Fruit fly (Drosophila melanogaster): Measurements from ENCODE around the gene Sgs3.
A peak's percentile ranks its signal among the peaks of the same experiment; 100 is the strongest.

Gene Sgs3

DNA sequence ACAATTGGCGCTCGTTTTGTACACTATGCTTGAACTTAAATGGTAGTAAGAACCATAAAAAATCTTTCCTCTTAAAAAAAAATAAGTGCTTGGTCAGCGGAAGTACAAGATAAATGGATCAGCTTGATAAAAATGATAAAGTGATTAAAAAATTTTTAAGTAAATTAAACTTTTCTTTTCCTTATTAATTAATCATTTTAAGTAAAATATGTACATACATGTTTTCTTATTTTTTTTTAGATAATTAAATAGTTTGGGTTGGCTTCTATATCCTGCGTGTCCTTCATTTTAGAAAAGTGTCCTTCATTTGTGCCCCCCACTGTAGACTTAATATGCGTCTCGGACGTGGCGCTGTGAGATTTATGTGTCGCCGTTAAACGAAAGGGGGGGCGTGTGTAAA, 44.6 kb downstream of the Sgs3 start (continued):
- TF ChIP-seq Mes4 (GFP tag; optimal IDR thresholded peaks at IDR 0.05) (no peak), tin (GFP tag; optimal IDR thresholded peaks at IDR 0.05) (no peak), CG6272 (GFP tag; IDR thresholded peaks at IDR 0.05) (no peak), ewg (GFP tag; optimal IDR thresholded peaks at IDR 0.05) (no peak), CrebB (tag; optimal IDR thresholded peaks at IDR 0.05) (no peak), CG13894 (tag; optimal IDR thresholded peaks at IDR 0.05) (no peak), Hand (GFP tag; optimal IDR thresholded peaks at IDR 0.05) (peak; percentile 64), bcd (GFP tag; optimal IDR thresholded peaks at IDR 0.05) (peak; percentile 32), CG3995 (GFP tag; optimal IDR thresholded peaks at IDR 0.05) (no peak), Asciz (GFP tag; optimal IDR thresholded peaks at IDR 0.05) (no peak), phol (tag; optimal IDR thresholded peaks at IDR 0.05) (no peak), h (optimal IDR thresholded peaks at IDR 0.05) (no peak), CG4730 (GFP tag; IDR thresholded peaks at IDR 0.05) (no peak), CG30431 (GFP tag; optimal IDR thresholded peaks at IDR 0.05) (no peak), CG9727 (GFP tag; optimal IDR thresholded peaks at IDR 0.05) (peak; percentile 51), ind (GFP tag; optimal IDR thresholded peaks at IDR 0.05) (peak; percentile 10), fru (optimal IDR thresholded peaks at IDR 0.05) (no peak), CG2712 (tag; optimal IDR thresholded peaks at IDR 0.05) (peak; percentile 11), CG17359 (tag; optimal IDR thresholded peaks at IDR 0.05) (no peak), HHEX (GFP tag; optimal IDR thresholded peaks at IDR 0.05) (no peak), ATbp (GFP tag; optimal IDR thresholded peaks at IDR 0.05) (no peak), Dp (GFP tag; optimal IDR thresholded peaks at IDR 0.05) (no peak), crp (GFP tag; optimal IDR thresholded peaks at IDR 0.05) (no peak), Pdp1 (GFP tag; optimal IDR thresholded peaks at IDR 0.05) (peak in 1 of 2 experiments; percentile 9), Lhr (GFP tag; optimal IDR thresholded peaks at IDR 0.05) (no peak), hkb (optimal IDR thresholded peaks at IDR 0.05) (no peak), hkb (GFP tag; IDR thresholded peaks at IDR 0.05) (no peak), gro (GFP tag; optimal IDR thresholded peaks at IDR 0.05) (no peak), bowl (GFP tag; IDR thresholded peaks at IDR 0.05) (no peak), CG15479 (GFP tag; optimal IDR thresholded peaks at IDR 0.05) (no peak), Dad (GFP tag; optimal IDR thresholded peaks at IDR 0.05) (no peak), slbo (GFP tag; IDR thresholded peaks at IDR 0.05) (peak; percentile 53; the same call in 1 of the 2 replicates), CG5180 (GFP tag; optimal IDR thresholded peaks at IDR 0.05) (no peak), CG6854 (GFP tag; optimal IDR thresholded peaks at IDR 0.05) (no peak), ham (GFP tag; IDR thresholded peaks at IDR 0.05) (no peak), Med (GFP tag) (no peak), CG4360 (GFP tag; IDR thresholded peaks at IDR 0.05) (no peak), Atf6 (GFP tag; IDR thresholded peaks at IDR 0.05) (0 out of 2 replicates have a peak, but pooled peaks have one; percentile 33), Adf1 (GFP tag; IDR thresholded peaks at IDR 0.05) (no peak), caup (GFP tag; optimal IDR thresholded peaks at IDR 0.05; ENCODE audit: severe bottlenecking) (peak; percentile 41), D (optimal IDR thresholded peaks at IDR 0.05) (no peak), D (GFP tag; optimal IDR thresholded peaks at IDR 0.05) (no peak), CG9797 (GFP tag; optimal IDR thresholded peaks at IDR 0.05) (no peak), fd64A (GFP tag; optimal IDR thresholded peaks at IDR 0.05) (no peak), Sin3A (optimal IDR thresholded peaks at IDR 0.05) (no peak), gfzf (GFP tag; optimal IDR thresholded peaks at IDR 0.05) (no peak), CG18476 (GFP tag; optimal IDR thresholded peaks at IDR 0.05) (no peak), danr (GFP tag; IDR thresholded peaks at IDR 0.05) (no peak), Fer1 (GFP tag; optimal IDR thresholded peaks at IDR 0.05) (peak; percentile 11), CG9817 (tag; optimal IDR thresholded peaks at IDR 0.05) (peak; percentile 31), MBD-R2 (GFP tag; IDR thresholded peaks at IDR 0.05) (no peak), pnt (GFP tag; optimal IDR thresholded peaks at IDR 0.05) (no peak), CG17829 (tag; optimal IDR thresholded peaks at IDR 0.05) (no peak)

All from whole organism, embryonic.